Worm (Caenorhabditis elegans) whole organism, L4/young adult: ENCODE data around the gene F32H5.3.

Experiments
- W03F9.2 ChIP-seq: fragments of 150-350 bp; optimal IDR thresholded peaks from 2 replicates; lab custom pipeline; 2014; ENCODE audit warnings: missing biosample characterization, missing genetic modification characterization
- dao-5 ChIP-seq: sonication (generic microtip); optimal IDR thresholded peaks from 2 replicates; lab custom pipeline; 2016; ENCODE audit warnings: missing genotype, missing genetic modification characterization, moderate library complexity, missing compliant biosample characterization
- him-1 ChIP-seq: sonication (generic microtip); optimal IDR thresholded peaks from 2 replicates; lab custom pipeline; 2016; ENCODE audit warnings: missing genotype, missing genetic modification reagents, missing genetic modification characterization, missing compliant biosample characterization

- TF ChIP-seq W03F9.2 (tag; lab: Kevin White, UChicago) (no peak), him-1 (tag; lab: Kevin White, UChicago) (no peak), dao-5 (tag; lab: Kevin White, UChicago) (no peak)
These were observed 1.1 kb downstream of the F32H5.3 start, which contains the start of gene F32H5.4 for ce11 chrV:13360254-13360653.
